Fruit fly (Drosophila melanogaster): ENCODE data around the gene Mtr4.

The Mtr4 gene

dm6 chr2L:15762466-15762865, 10.4 kb downstream of the Mtr4 start, which contains the start of gene Gli (continued):
- no peak for TF ChIP-seq dimm (GFP tag; IDR thresholded peaks at IDR 0.05)
- peak; percentile 29 for TF ChIP-seq CG10147 (GFP tag; optimal IDR thresholded peaks at IDR 0.05)
- peak; percentile 70 to 84 for TF ChIP-seq Trl (optimal IDR thresholded peaks at IDR 0.05)
- peak; percentile 40 for TF ChIP-seq Trl (GFP tag; optimal IDR thresholded peaks at IDR 0.05)
- no peak for TF ChIP-seq CG5953 (GFP tag; IDR thresholded peaks at IDR 0.05)
- peak; percentile 46 for TF ChIP-seq E2f2 (GFP tag; IDR thresholded peaks at IDR 0.05)
- peak; percentile 78 for TF ChIP-seq CG10543 (GFP tag; optimal IDR thresholded peaks at IDR 0.05)
- peak; percentile 19 for TF ChIP-seq CG7786 (GFP tag; optimal IDR thresholded peaks at IDR 0.05)
- TF ChIP-seq CG7987 (GFP tag; optimal IDR thresholded peaks at IDR 0.05), result peak; percentile 59
- peak; percentile 19 for TF ChIP-seq Neu2 (GFP tag; optimal IDR thresholded peaks at IDR 0.05; ENCODE audit: borderline replicate concordance)
- TF ChIP-seq CG13624 (GFP tag; optimal IDR thresholded peaks at IDR 0.05), result peak; percentile 27
- TF ChIP-seq tap (tag; optimal IDR thresholded peaks at IDR 0.05), result peak; percentile 38
- TF ChIP-seq Jarid2 (GFP tag; optimal IDR thresholded peaks at IDR 0.05), result peak; percentile 99
- peak; percentile 67; the same call in 1 of the 2 replicates for TF ChIP-seq Atf6 (GFP tag; IDR thresholded peaks at IDR 0.05)
- peak; percentile 51; the same call in 1 of the 2 replicates for TF ChIP-seq NFAT (GFP tag; IDR thresholded peaks at IDR 0.05)
- TF ChIP-seq crp (GFP tag; optimal IDR thresholded peaks at IDR 0.05), result peak in 1 of 2 experiments; percentile 54
- peak in 1 of 2 experiments; percentile 58 for TF ChIP-seq dpn (GFP tag; optimal IDR thresholded peaks at IDR 0.05)
- TF ChIP-seq Hr78 (GFP tag; optimal IDR thresholded peaks at IDR 0.05), result peak in 1 of 2 experiments; percentile 80
- TF ChIP-seq bsh (GFP tag; optimal IDR thresholded peaks at IDR 0.05), result peak in 1 of 2 experiments; percentile 13
- TF ChIP-seq exex (tag; optimal IDR thresholded peaks at IDR 0.05), result peak; percentile 25
- TF ChIP-seq CG12071 (GFP tag; optimal IDR thresholded peaks at IDR 0.05), result peak; percentile 61
- peak; percentile 43; the same call in 1 of the 2 replicates for TF ChIP-seq sim (GFP tag; IDR thresholded peaks at IDR 0.05)
- TF ChIP-seq prd (optimal IDR thresholded peaks at IDR 0.05), result no peak
- TF ChIP-seq prd (GFP tag; IDR thresholded peaks at IDR 0.05), result no peak
- TF ChIP-seq z (GFP tag; IDR thresholded peaks at IDR 0.05), result peak; percentile 92
- TF ChIP-seq pros (GFP tag; optimal IDR thresholded peaks at IDR 0.05), result peak; percentile 63
- TF ChIP-seq CG10267 (tag; optimal IDR thresholded peaks at IDR 0.05), result peak; percentile 7
- TF ChIP-seq CG8290 (GFP tag; optimal IDR thresholded peaks at IDR 0.05), result no peak
- TF ChIP-seq CG8290 (tag; optimal IDR thresholded peaks at IDR 0.05), result peak in 1 of 2 experiments; percentile 85
- TF ChIP-seq zfh1 (GFP tag; IDR thresholded peaks at IDR 0.05), result peak; percentile 57; the same call in 2 of the 3 replicates
- peak; percentile 4 for TF ChIP-seq CG2712 (tag; optimal IDR thresholded peaks at IDR 0.05)
- TF ChIP-seq CG13894 (tag; optimal IDR thresholded peaks at IDR 0.05), result peak; percentile 77
- no peak for TF ChIP-seq CG15073 (GFP tag; optimal IDR thresholded peaks at IDR 0.05)
- TF ChIP-seq slbo (GFP tag; IDR thresholded peaks at IDR 0.05), result peak; percentile 21; the same call in 1 of the 2 replicates
- peak; percentile 22 for TF ChIP-seq CG1792 (GFP tag; optimal IDR thresholded peaks at IDR 0.05)
- peak; percentile 28; the same call in 1 of the 2 replicates for TF ChIP-seq Nf-YA (GFP tag; IDR thresholded peaks at IDR 0.05)
- TF ChIP-seq E2f1 (GFP tag; IDR thresholded peaks at IDR 0.05), result peak; percentile 30; the same call in 1 of the 2 replicates
- peak; percentile 33; the same call in 1 of the 2 replicates for TF ChIP-seq stc (GFP tag; IDR thresholded peaks at IDR 0.05)
- no peak for TF ChIP-seq pita (GFP tag; optimal IDR thresholded peaks at IDR 0.05)
- TF ChIP-seq nerfin-2 (GFP tag; IDR thresholded peaks at IDR 0.05; ENCODE audit: partially characterized antibody), result 0 out of 2 replicates have a peak, but pooled peaks have one; percentile 47
- no peak for TF ChIP-seq CG8478 (optimal IDR thresholded peaks at IDR 0.05)
- TF ChIP-seq Adf1 (GFP tag; IDR thresholded peaks at IDR 0.05), result peak; percentile 77
- peak; percentile 39; the same call in 1 of the 2 replicates for TF ChIP-seq CG9932 (GFP tag; IDR thresholded peaks at IDR 0.05)
- TF ChIP-seq eyg (GFP tag; optimal IDR thresholded peaks at IDR 0.05), result no peak
- peak; percentile 71 for TF ChIP-seq chm (GFP tag; IDR thresholded peaks at IDR 0.05)
- peak; percentile 43 for TF ChIP-seq CG9437 (GFP tag; optimal IDR thresholded peaks at IDR 0.05)
- 0 out of 3 replicates have a peak, but pooled peaks have one; percentile 28 for TF ChIP-seq CG11695 (GFP tag; IDR thresholded peaks at IDR 0.05)
- TF ChIP-seq Side (GFP tag; optimal IDR thresholded peaks at IDR 0.05), result peak; percentile 61
- TF ChIP-seq dysf (GFP tag; IDR thresholded peaks at IDR 0.05), result peak; percentile 27; the same call in 1 of the 3 replicates
- peak; percentile 65 for TF ChIP-seq CrebB (tag; optimal IDR thresholded peaks at IDR 0.05)
- TF ChIP-seq BtbVII (GFP tag; optimal IDR thresholded peaks at IDR 0.05), result peak; percentile 58
- TF ChIP-seq yki (optimal IDR thresholded peaks at IDR 0.05), result no peak
